Worm (Caenorhabditis elegans) whole organism, L2 larva: Measurements from ENCODE around the gene unc-46.

Source experiments
- C34F6.9 ChIP-seq: fragments of 150-350 bp; optimal IDR thresholded peaks from 2 replicates; lab custom pipeline; 2014; ENCODE audit warnings: missing biosample characterization, missing genetic modification characterization
- F13H6.1 ChIP-seq: sonication (generic microtip); optimal IDR thresholded peaks from 2 replicates; lab custom pipeline; 2016; ENCODE audit warnings: missing genetic modification characterization, missing compliant biosample characterization
- R02D3.7 ChIP-seq: fragments of 150-350 bp; optimal IDR thresholded peaks from 2 replicates; lab custom pipeline; 2014; ENCODE audit warnings: missing biosample characterization, missing genetic modification characterization
- Y55F3AM.14 ChIP-seq: fragments of 200-800 bp; sonication (Bioruptor generic); optimal IDR thresholded peaks from 2 replicates; lab custom pipeline; 2018; ENCODE audit warnings: mild to moderate bottlenecking, missing genetic modification characterization, missing compliant biosample characterization
- ZK546.5 ChIP-seq: sonication (generic microtip); optimal IDR thresholded peaks from 2 replicates; lab custom pipeline; 2017; ENCODE audit warnings: missing biosample characterization, missing genetic modification characterization
- aly-2 ChIP-seq: fragments of 150-350 bp; optimal IDR thresholded peaks from 2 replicates; lab custom pipeline; 2014; ENCODE audit warnings: missing biosample characterization, missing genetic modification characterization
- ama-1 ChIP-seq: fragments of 150-350 bp; optimal IDR thresholded peaks from 2 replicates; lab custom pipeline; 2018; ENCODE audit warnings: inconsistent platforms
- blmp-1 ChIP-seq: sonication (generic microtip); optimal IDR thresholded peaks from 2 replicates; lab custom pipeline; 2017; ENCODE audit warnings: missing genetic modification characterization, mild to moderate bottlenecking, missing compliant biosample characterization, antibody characterized with exemption, moderate library complexity; ENCODE audit not compliant: insufficient read depth
- ceh-16 ChIP-seq: fragments of 150-350 bp; optimal IDR thresholded peaks from 2 replicates; lab custom pipeline; 2014; ENCODE audit warnings: missing biosample characterization, missing genetic modification characterization
- ceh-82 ChIP-seq: fragments of 150-350 bp; optimal IDR thresholded peaks from 2 replicates; lab custom pipeline; 2014; ENCODE audit warnings: missing biosample characterization, missing genetic modification characterization
- dmd-4 ChIP-seq: sonication (generic microtip); optimal IDR thresholded peaks from 2 replicates; lab custom pipeline; 2017; ENCODE audit warnings: missing biosample characterization, missing genetic modification characterization
- elt-1 ChIP-seq: fragments of 150-350 bp; optimal IDR thresholded peaks from 2 replicates; lab custom pipeline; 2014; ENCODE audit warnings: missing biosample characterization, missing genetic modification characterization
- elt-3 ChIP-seq: sonication (generic microtip); optimal IDR thresholded peaks from 2 replicates; lab custom pipeline; 2017; ENCODE audit warnings: missing biosample characterization, missing genetic modification characterization
- fos-1 ChIP-seq: fragments of 150-350 bp; optimal IDR thresholded peaks from 2 replicates; lab custom pipeline; 2014; ENCODE audit warnings: missing biosample characterization, missing genetic modification characterization
- lin-11 ChIP-seq: fragments of 150-350 bp; sonication (generic microtip); optimal IDR thresholded peaks from 2 replicates; lab custom pipeline; 2014; ENCODE audit warnings: missing biosample characterization, missing genetic modification characterization, inconsistent platforms, mixed read lengths
- lin-13 ChIP-seq: fragments of 150-350 bp; optimal IDR thresholded peaks from 2 replicates; lab custom pipeline; 2014; ENCODE audit warnings: missing biosample characterization, missing genetic modification reagents, missing genetic modification characterization
- lin-39 ChIP-seq: fragments of 150-350 bp; optimal IDR thresholded peaks from 2 replicates; lab custom pipeline; 2014; ENCODE audit warnings: missing biosample characterization, missing genetic modification reagents, missing genetic modification characterization
- lsy-2 ChIP-seq, 2 experiments: fragments of 150-350 bp in 1 of 2; sonication (generic microtip) in 1 of 2; optimal IDR thresholded peaks; 2 replicates each; lab custom pipeline; 2014 to 2017; ENCODE audit warnings: missing biosample characterization in 2 of 2, missing genetic modification characterization in 2 of 2
- mab-5 ChIP-seq: fragments of 150-350 bp; optimal IDR thresholded peaks from 2 replicates; lab custom pipeline; 2014; ENCODE audit warnings: missing biosample characterization, missing genetic modification characterization
- nhr-10 ChIP-seq: sonication (generic microtip); optimal IDR thresholded peaks from 2 replicates; lab custom pipeline; 2017; ENCODE audit warnings: missing biosample characterization, missing genetic modification characterization
- nhr-12 ChIP-seq: fragments of 150-350 bp; optimal IDR thresholded peaks from 2 replicates; lab custom pipeline; 2014; ENCODE audit warnings: missing biosample characterization, missing genetic modification characterization
- nhr-129 ChIP-seq: fragments of 150-350 bp; optimal IDR thresholded peaks from 2 replicates; lab custom pipeline; 2014; ENCODE audit warnings: missing biosample characterization, missing genetic modification characterization
- nhr-237 ChIP-seq: fragments of 150-350 bp; optimal IDR thresholded peaks from 2 replicates; lab custom pipeline; 2014; ENCODE audit warnings: missing biosample characterization, missing genetic modification characterization
- nhr-6 ChIP-seq: fragments of 150-350 bp; optimal IDR thresholded peaks from 2 replicates; lab custom pipeline; 2014; ENCODE audit warnings: missing biosample characterization, missing genetic modification characterization
- nhr-77 ChIP-seq: fragments of 150-350 bp; optimal IDR thresholded peaks from 2 replicates; lab custom pipeline; 2014; ENCODE audit warnings: missing biosample characterization, missing genetic modification characterization
- peb-1 ChIP-seq: fragments of 150-350 bp; optimal IDR thresholded peaks from 2 replicates; lab custom pipeline; 2014; ENCODE audit warnings: missing biosample characterization, missing genetic modification characterization
- skn-1 ChIP-seq: sonication (generic microtip); optimal IDR thresholded peaks from 2 replicates; lab custom pipeline; 2017; ENCODE audit warnings: missing biosample characterization, missing genetic modification characterization
- sma-3 ChIP-seq: sonication (generic microtip); optimal IDR thresholded peaks from 2 replicates; lab custom pipeline; 2016; ENCODE audit warnings: missing genetic modification reagents, missing genetic modification characterization, missing compliant biosample characterization
- unc-55 ChIP-seq: fragments of 150-350 bp; sonication (generic microtip); optimal IDR thresholded peaks from 3 replicates; lab custom pipeline; 2014; ENCODE audit warnings: missing biosample characterization, missing genetic modification reagents, missing genetic modification characterization
- zag-1 ChIP-seq: fragments of 150-350 bp; optimal IDR thresholded peaks from 2 replicates; lab custom pipeline; 2014; ENCODE audit warnings: missing biosample characterization, missing genetic modification characterization
- ztf-1 ChIP-seq: fragments of 200-800 bp; sonication (Bioruptor generic); conservative IDR thresholded peaks from 2 replicates; pipeline ENCODE4 v1.3.6; 2022; ENCODE audit warnings: missing genetic modification characterization, missing compliant biosample characterization
- ztf-11 ChIP-seq: sonication (generic microtip); optimal IDR thresholded peaks from 2 replicates; lab custom pipeline; 2017; ENCODE audit warnings: missing biosample characterization, missing genetic modification characterization

Gene unc-46

ce11 chrV:5098925-5099324 lies at the start of gene unc-46:
unc-46 (minus strand) TSS chrV:5099025.
- no peak for TF ChIP-seq ZK546.5 (tag; lab: Kevin White, UChicago)
- TF ChIP-seq ztf-11 (tag; lab: Kevin White, UChicago) = no peak
- no peak for TF ChIP-seq unc-55 (GFP tag; lab: Kevin White, UChicago)
- no peak for TF ChIP-seq lsy-2 (tag; optimal IDR thresholded peaks at IDR 0.05; lab: Kevin White, UChicago)
- no peak for TF ChIP-seq lin-39 (tag; lab: Kevin White, UChicago)
- TF ChIP-seq mab-5 (tag; lab: Kevin White, UChicago) = no peak
- no peak for TF ChIP-seq lin-13 (GFP tag; lab: Kevin White, UChicago)
- no peak for TF ChIP-seq dmd-4
- no peak for TF ChIP-seq nhr-77 (tag; lab: Kevin White, UChicago)
- no peak for TF ChIP-seq nhr-129 (tag; lab: Kevin White, UChicago)

ce11 chrV:5146394-5146793 lies 47.6 kb upstream of the unc-46 start, which contains the start of gene F14F9.6:
F14F9.6 (minus strand) TSS chrV:5146494.
- TF ChIP-seq ceh-82 (no peak), ceh-16 (tag; lab: Kevin White, UChicago) (no peak), ama-1 (no peak), nhr-77 (tag; lab: Kevin White, UChicago) (no peak)

ce11 chrV:5144541-5144940 lies 45.7 kb upstream of the unc-46 start, which contains the start of gene F14F9.2:
F14F9.2 (plus strand) TSS chrV:5144841.
- TF ChIP-seq R02D3.7 = no peak

DNA sequence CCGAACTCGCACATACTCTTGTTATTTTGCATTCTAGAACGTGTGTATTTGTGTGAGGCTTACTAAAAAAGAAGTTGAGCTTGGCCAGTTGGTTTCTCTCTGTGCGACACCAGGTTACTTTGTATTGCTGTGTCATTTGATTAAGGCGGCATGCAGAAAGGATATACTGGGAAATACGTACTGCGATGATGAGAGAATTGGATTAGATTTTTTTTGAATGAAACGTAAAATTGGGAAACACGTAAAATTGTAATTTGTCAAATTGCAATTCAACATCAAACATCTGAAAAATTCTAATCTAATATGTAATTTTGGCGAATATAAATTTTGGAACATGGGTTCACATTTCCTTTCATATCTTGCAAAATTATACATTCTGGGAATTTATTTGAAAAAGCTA lies 45.0 kb upstream of the unc-46 start, which contains the start of gene srh-129:
Gene srh-129, minus strand, starts transcription at position 101 of the 400 bp plus-strand sequence.
- no peak for TF ChIP-seq R02D3.7
- no peak for TF ChIP-seq ceh-16 (tag; lab: Kevin White, UChicago)
- no peak for TF ChIP-seq ama-1
- no peak for TF ChIP-seq ztf-1 (GFP tag; lab: Robert Waterston, UW)
- TF ChIP-seq Y55F3AM.14 = no peak
- no peak for TF ChIP-seq dmd-4
- no peak for TF ChIP-seq lin-39 (tag; lab: Kevin White, UChicago)
- TF ChIP-seq nhr-12 (tag; lab: Kevin White, UChicago) = no peak
- no peak for TF ChIP-seq unc-55 (GFP tag; lab: Kevin White, UChicago)
- TF ChIP-seq elt-3 (tag; lab: Kevin White, UChicago) = no peak
- TF ChIP-seq lin-11 = no peak
- no peak for TF ChIP-seq nhr-77 (tag; lab: Kevin White, UChicago)
- no peak for TF ChIP-seq peb-1 (tag; lab: Kevin White, UChicago)
- TF ChIP-seq F13H6.1 (tag; lab: Kevin White, UChicago) = no peak

DNA sequence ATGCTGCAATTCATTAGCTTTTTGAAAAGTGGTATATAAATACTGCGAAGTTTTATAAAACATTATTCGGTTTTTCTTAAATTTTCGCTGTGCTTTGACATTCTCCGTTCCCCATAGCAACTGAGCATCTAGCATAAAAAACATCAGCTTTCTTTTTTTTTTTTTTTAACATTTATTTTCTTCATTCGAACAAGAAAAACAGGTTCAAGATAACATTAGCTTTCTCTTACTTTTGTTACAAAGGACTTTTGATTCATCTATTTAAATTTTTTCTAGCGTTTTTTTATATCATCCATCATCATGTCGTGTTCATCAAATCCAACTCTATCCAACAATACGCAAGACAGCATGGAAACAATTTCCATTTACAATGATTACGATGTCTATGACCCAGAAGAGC lies 39.1 kb upstream of the unc-46 start, which contains the start of gene F14F9.3:
Gene F14F9.3, plus strand, starts transcription at position 301 of the 400 bp plus-strand sequence.
- TF ChIP-seq ceh-16 (tag; lab: Kevin White, UChicago) = no peak
- TF ChIP-seq zag-1 (tag; lab: Kevin White, UChicago) = no peak
- no peak for TF ChIP-seq aly-2 (tag; lab: Kevin White, UChicago)
- no peak for TF ChIP-seq elt-1 (tag; lab: Kevin White, UChicago)
- TF ChIP-seq nhr-10 (tag; lab: Kevin White, UChicago) = no peak
- TF ChIP-seq blmp-1 = no peak
- no peak for TF ChIP-seq fos-1 (tag; lab: Kevin White, UChicago)
- TF ChIP-seq ceh-82 = no peak
- no peak for TF ChIP-seq nhr-237 (tag; lab: Kevin White, UChicago)
- TF ChIP-seq R02D3.7 = no peak
- no peak for TF ChIP-seq sma-3

DNA sequence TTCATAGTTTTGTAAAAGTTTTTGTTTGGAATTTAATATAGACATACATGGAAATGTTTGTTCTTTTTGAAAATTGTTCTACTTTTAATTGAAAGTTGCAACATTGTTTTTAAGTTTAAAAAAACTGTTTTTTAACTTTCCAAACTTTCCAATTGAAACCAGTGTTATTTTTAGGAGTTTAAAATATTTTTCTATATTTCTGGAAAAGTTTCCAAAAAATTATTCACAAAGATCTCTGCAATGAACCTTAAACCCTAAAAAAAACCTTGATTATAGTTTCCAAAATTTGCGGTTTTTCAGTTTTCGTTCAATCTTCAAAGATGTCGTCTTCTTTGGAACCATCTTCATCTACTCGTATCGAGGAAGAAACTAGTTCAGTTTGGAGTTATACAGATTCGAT lies 33.6 kb upstream of the unc-46 start, which contains the start of gene F14F9.4:
Gene F14F9.4, plus strand, starts transcription at position 301 of the 400 bp plus-strand sequence.
- TF ChIP-seq C34F6.9 (tag; lab: Kevin White, UChicago) (no peak), mab-5 (tag; lab: Kevin White, UChicago) (no peak), skn-1 (tag; lab: Kevin White, UChicago) (no peak), nhr-6 (tag; lab: Kevin White, UChicago) (no peak), aly-2 (tag; lab: Kevin White, UChicago) (no peak)
